Fruit fly (Drosophila melanogaster): ENCODE results near the gene OXA1L.

OXA1L gene

dm6 chr3L:10844548-10845530 is 41.4 kb downstream of the OXA1L start (continued):
- TF ChIP-seq CG3407 (GFP tag; optimal IDR thresholded peaks at IDR 0.05) (peak; percentile 0), Asciz (GFP tag; optimal IDR thresholded peaks at IDR 0.05) (peak; percentile 41), Ada2b (GFP tag; IDR thresholded peaks at IDR 0.05) (no peak), dpn (GFP tag; optimal IDR thresholded peaks at IDR 0.05) (peak; percentile 19 to 23), CG15479 (GFP tag; optimal IDR thresholded peaks at IDR 0.05) (no peak), chif (GFP tag; optimal IDR thresholded peaks at IDR 0.05) (peak; percentile 45 to 60), pb (GFP tag; optimal IDR thresholded peaks at IDR 0.05) (peak; percentile 24), MBD-R2 (GFP tag; IDR thresholded peaks at IDR 0.05) (no peak), gt (GFP tag; IDR thresholded peaks at IDR 0.05) (no peak), CG7963 (GFP tag; IDR thresholded peaks at IDR 0.05; ENCODE audit: partially characterized antibody) (no peak), CG2116 (GFP tag; optimal IDR thresholded peaks at IDR 0.05) (peak; percentile 38), Six4 (GFP tag; optimal IDR thresholded peaks at IDR 0.05) (no peak), CG15269 (tag; optimal IDR thresholded peaks at IDR 0.05) (no peak), slp2 (GFP tag; optimal IDR thresholded peaks at IDR 0.05) (no peak), CG10366 (GFP tag; IDR thresholded peaks at IDR 0.05) (0 out of 2 replicates have a peak, but pooled peaks have one; percentile 9), CG1233 (GFP tag; optimal IDR thresholded peaks at IDR 0.05) (peak; percentile 30), schlank (tag; optimal IDR thresholded peaks at IDR 0.05) (no peak), CG9876 (GFP tag; optimal IDR thresholded peaks at IDR 0.05) (no peak), jigr1 (GFP tag; IDR thresholded peaks at IDR 0.05) (no peak), CG3838 (GFP tag; optimal IDR thresholded peaks at IDR 0.05) (no peak), fru (optimal IDR thresholded peaks at IDR 0.05) (no peak), Neu2 (GFP tag; optimal IDR thresholded peaks at IDR 0.05; ENCODE audit: borderline replicate concordance) (no peak), CG43689 (GFP tag; IDR thresholded peaks at IDR 0.05) (no peak), CG16863 (GFP tag; optimal IDR thresholded peaks at IDR 0.05) (peak; percentile 29), ATbp (GFP tag; optimal IDR thresholded peaks at IDR 0.05) (peak; percentile 31), CG31224 (GFP tag; IDR thresholded peaks at IDR 0.05) (peak; percentile 88), Ssrp (tag; optimal IDR thresholded peaks at IDR 0.05) (peak; percentile 67), CG12071 (GFP tag; optimal IDR thresholded peaks at IDR 0.05) (no peak), Fer2 (tag; optimal IDR thresholded peaks at IDR 0.05) (no peak), CrebB (tag; optimal IDR thresholded peaks at IDR 0.05) (no peak), CG18619 (GFP tag; optimal IDR thresholded peaks at IDR 0.05) (peak; percentile 30), CG16815 (GFP tag; optimal IDR thresholded peaks at IDR 0.05) (peak; percentile 32), CG10147 (GFP tag; optimal IDR thresholded peaks at IDR 0.05) (no peak), Atf3 (GFP tag; optimal IDR thresholded peaks at IDR 0.05) (peak; percentile 31), Taf1 (GFP tag; IDR thresholded peaks at IDR 0.05) (no peak), tgo (GFP tag; IDR thresholded peaks at IDR 0.05) (no peak), fd3F (GFP tag; optimal IDR thresholded peaks at IDR 0.05) (no peak), tap (tag; optimal IDR thresholded peaks at IDR 0.05) (no peak), CG18599 (GFP tag; optimal IDR thresholded peaks at IDR 0.05) (no peak), NFAT (GFP tag; IDR thresholded peaks at IDR 0.05) (no peak), dati (GFP tag; IDR thresholded peaks at IDR 0.05) (no peak), btn (GFP tag; optimal IDR thresholded peaks at IDR 0.05) (peak; percentile 8), CG12155 (GFP tag; optimal IDR thresholded peaks at IDR 0.05) (peak; percentile 14), bcd (GFP tag; optimal IDR thresholded peaks at IDR 0.05) (peak; percentile 35), CG9932 (GFP tag; IDR thresholded peaks at IDR 0.05) (no peak), gcm2 (GFP tag; optimal IDR thresholded peaks at IDR 0.05) (no peak), Bdp1 (GFP tag; optimal IDR thresholded peaks at IDR 0.05) (no peak), salm (tag; optimal IDR thresholded peaks at IDR 0.05) (no peak), Dad (GFP tag; optimal IDR thresholded peaks at IDR 0.05) (no peak), CG8478 (optimal IDR thresholded peaks at IDR 0.05) (no peak)
